Fruit fly (Drosophila melanogaster): ENCODE measurements around the gene CG43329.

dm6 chr3L:22520017-22520416 lies 15.0 kb upstream of the CG43329 start:
- TF ChIP-seq CG32121 (GFP tag; IDR thresholded peaks at IDR 0.05), result no peak
- TF ChIP-seq rn (GFP tag; IDR thresholded peaks at IDR 0.05), result no peak
- TF ChIP-seq CG17806 (tag; optimal IDR thresholded peaks at IDR 0.05), result no peak
- TF ChIP-seq CG14655 (GFP tag; optimal IDR thresholded peaks at IDR 0.05), result no peak
- no peak for TF ChIP-seq fd96Ca (GFP tag; IDR thresholded peaks at IDR 0.05)
- no peak for TF ChIP-seq gl (tag; optimal IDR thresholded peaks at IDR 0.05)
- no peak for TF ChIP-seq CG13204 (GFP tag; optimal IDR thresholded peaks at IDR 0.05)
- TF ChIP-seq CG12605 (GFP tag; IDR thresholded peaks at IDR 0.05), result no peak
- TF ChIP-seq Ets98B (GFP tag; IDR thresholded peaks at IDR 0.05), result no peak
- TF ChIP-seq EcR (GFP tag; optimal IDR thresholded peaks at IDR 0.05), result no peak
- no peak for TF ChIP-seq CG8301 (tag; optimal IDR thresholded peaks at IDR 0.05)
